Worm (Caenorhabditis elegans): ENCODE measurements around the gene max-1.

DNA sequence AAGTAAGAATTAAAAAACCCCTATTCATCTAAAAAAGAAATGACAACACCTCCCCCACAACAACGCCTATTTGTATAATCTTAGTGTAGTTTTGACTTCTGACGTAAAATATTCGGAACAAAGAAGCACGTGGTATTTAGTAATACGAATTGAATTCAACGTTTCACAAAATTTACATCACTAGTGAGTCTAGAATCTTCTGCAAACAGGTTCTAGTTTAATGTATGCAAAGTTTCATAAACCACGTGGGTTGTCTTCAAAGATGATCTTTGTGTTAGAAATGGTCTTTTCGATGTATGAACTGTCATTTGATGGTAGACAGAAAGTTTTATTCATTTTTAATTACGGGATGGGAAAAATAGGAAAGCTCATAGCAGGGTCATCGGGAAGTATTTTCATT, 46.9 kb downstream of the max-1 start:
- TF ChIP-seq egl-44 (GFP tag; IDR thresholded peaks at IDR 0.05) (no peak), ceh-27 (GFP tag; optimal IDR thresholded peaks at IDR 0.05) (no peak), ztf-3 (GFP tag; optimal IDR thresholded peaks at IDR 0.05) (no peak), mel-28 (tag; optimal IDR thresholded peaks at IDR 0.05; ENCODE audit: borderline replicate concordance) (no peak), tbx-9 (tag; optimal IDR thresholded peaks at IDR 0.05; ENCODE audit: borderline replicate concordance) (no peak)

Data from whole organism, young adult.